Worm (Caenorhabditis elegans) whole organism, L2 larva: ENCODE results near the gene F56D5.9.
A peak's percentile ranks its signal among the peaks of the same experiment; 100 is the strongest.

Experiments
- C34F6.9 ChIP-seq: fragments of 150-350 bp; optimal IDR thresholded peaks from 2 replicates; lab custom pipeline; 2014; ENCODE audit warnings: missing biosample characterization, missing genetic modification characterization
- F13H6.1 ChIP-seq: sonication (generic microtip); optimal IDR thresholded peaks from 2 replicates; lab custom pipeline; 2016; ENCODE audit warnings: missing genetic modification characterization, missing compliant biosample characterization
- R02D3.7 ChIP-seq: fragments of 150-350 bp; optimal IDR thresholded peaks from 2 replicates; lab custom pipeline; 2014; ENCODE audit warnings: missing biosample characterization, missing genetic modification characterization
- ZK546.5 ChIP-seq: sonication (generic microtip); optimal IDR thresholded peaks from 2 replicates; lab custom pipeline; 2017; ENCODE audit warnings: missing biosample characterization, missing genetic modification characterization
- ama-1 ChIP-seq: fragments of 150-350 bp; optimal IDR thresholded peaks from 2 replicates; lab custom pipeline; 2018; ENCODE audit warnings: inconsistent platforms
- ceh-16 ChIP-seq: fragments of 150-350 bp; optimal IDR thresholded peaks from 2 replicates; lab custom pipeline; 2014; ENCODE audit warnings: missing biosample characterization, missing genetic modification characterization
- ceh-82 ChIP-seq: fragments of 150-350 bp; optimal IDR thresholded peaks from 2 replicates; lab custom pipeline; 2014; ENCODE audit warnings: missing biosample characterization, missing genetic modification characterization
- crh-2 ChIP-seq: sonication (generic microtip); optimal IDR thresholded peaks from 2 replicates; lab custom pipeline; 2017; ENCODE audit warnings: missing biosample characterization, missing genetic modification characterization
- dmd-4 ChIP-seq: sonication (generic microtip); optimal IDR thresholded peaks from 2 replicates; lab custom pipeline; 2017; ENCODE audit warnings: missing biosample characterization, missing genetic modification characterization
- egl-27 ChIP-seq: sonication (generic microtip); optimal IDR thresholded peaks from 3 replicates; lab custom pipeline; 2017; ENCODE audit warnings: missing biosample characterization, missing genetic modification reagents, missing genetic modification characterization
- elt-1 ChIP-seq: fragments of 150-350 bp; optimal IDR thresholded peaks from 2 replicates; lab custom pipeline; 2014; ENCODE audit warnings: missing biosample characterization, missing genetic modification characterization
- elt-3 ChIP-seq: sonication (generic microtip); optimal IDR thresholded peaks from 2 replicates; lab custom pipeline; 2017; ENCODE audit warnings: missing biosample characterization, missing genetic modification characterization
- fos-1 ChIP-seq: fragments of 150-350 bp; optimal IDR thresholded peaks from 2 replicates; lab custom pipeline; 2014; ENCODE audit warnings: missing biosample characterization, missing genetic modification characterization
- gmeb-1 ChIP-seq: fragments of 150-350 bp; optimal IDR thresholded peaks from 2 replicates; lab custom pipeline; 2014; ENCODE audit warnings: missing biosample characterization, missing genetic modification characterization
- lin-11 ChIP-seq: fragments of 150-350 bp; sonication (generic microtip); optimal IDR thresholded peaks from 2 replicates; lab custom pipeline; 2014; ENCODE audit warnings: missing biosample characterization, missing genetic modification characterization, inconsistent platforms, mixed read lengths
- lin-13 ChIP-seq: fragments of 150-350 bp; optimal IDR thresholded peaks from 2 replicates; lab custom pipeline; 2014; ENCODE audit warnings: missing biosample characterization, missing genetic modification reagents, missing genetic modification characterization
- lsy-2 ChIP-seq, 2 experiments: fragments of 150-350 bp in 1 of 2; sonication (generic microtip) in 1 of 2; optimal IDR thresholded peaks; 2 replicates each; lab custom pipeline; 2014 to 2017; ENCODE audit warnings: missing biosample characterization in 2 of 2, missing genetic modification characterization in 2 of 2
- mbf-1 ChIP-seq: sonication (generic microtip); optimal IDR thresholded peaks from 2 replicates; lab custom pipeline; 2017; ENCODE audit warnings: missing biosample characterization, missing genetic modification characterization
- mdl-1 ChIP-seq, 2 experiments: fragments of 150-350 bp in 1 of 2; sonication (generic microtip) in 1 of 2; optimal IDR thresholded peaks; 2 replicates each; lab custom pipeline; 2017; ENCODE audit warnings: missing biosample characterization in 2 of 2, missing genetic modification characterization in 2 of 2
- nhr-10 ChIP-seq: sonication (generic microtip); optimal IDR thresholded peaks from 2 replicates; lab custom pipeline; 2017; ENCODE audit warnings: missing biosample characterization, missing genetic modification characterization
- nhr-11 ChIP-seq: fragments of 150-350 bp; optimal IDR thresholded peaks from 2 replicates; lab custom pipeline; 2014; ENCODE audit warnings: missing biosample characterization, missing genetic modification characterization
- nhr-12 ChIP-seq: fragments of 150-350 bp; optimal IDR thresholded peaks from 2 replicates; lab custom pipeline; 2014; ENCODE audit warnings: missing biosample characterization, missing genetic modification characterization
- nhr-21 ChIP-seq: fragments of 150-350 bp; optimal IDR thresholded peaks from 2 replicates; lab custom pipeline; 2014; ENCODE audit warnings: missing biosample characterization, missing genetic modification characterization
- nhr-23 ChIP-seq: fragments of 150-350 bp; optimal IDR thresholded peaks from 2 replicates; lab custom pipeline; 2014; ENCODE audit warnings: missing biosample characterization, missing genetic modification reagents, missing genetic modification characterization
- nhr-25 ChIP-seq: fragments of 150-350 bp; sonication (generic microtip); optimal IDR thresholded peaks from 3 replicates; lab custom pipeline; 2014; ENCODE audit warnings: missing biosample characterization, missing genetic modification characterization
- nhr-6 ChIP-seq: fragments of 150-350 bp; optimal IDR thresholded peaks from 2 replicates; lab custom pipeline; 2014; ENCODE audit warnings: missing biosample characterization, missing genetic modification characterization
- nhr-77 ChIP-seq: fragments of 150-350 bp; optimal IDR thresholded peaks from 2 replicates; lab custom pipeline; 2014; ENCODE audit warnings: missing biosample characterization, missing genetic modification characterization
- peb-1 ChIP-seq: fragments of 150-350 bp; optimal IDR thresholded peaks from 2 replicates; lab custom pipeline; 2014; ENCODE audit warnings: missing biosample characterization, missing genetic modification characterization
- skn-1 ChIP-seq: sonication (generic microtip); optimal IDR thresholded peaks from 2 replicates; lab custom pipeline; 2017; ENCODE audit warnings: missing biosample characterization, missing genetic modification characterization
- sma-3 ChIP-seq: sonication (generic microtip); optimal IDR thresholded peaks from 2 replicates; lab custom pipeline; 2016; ENCODE audit warnings: missing genetic modification reagents, missing genetic modification characterization, missing compliant biosample characterization
- sma-9 ChIP-seq, 2 experiments: fragments of 150-350 bp in 1 of 2; sonication (generic microtip) in 1 of 2; optimal IDR thresholded peaks; 2 replicates each; lab custom pipeline; 2014 to 2016; ENCODE audit warnings: missing genetic modification characterization in 2 of 2, mild to moderate bottlenecking in 1 of 2, missing biosample characterization in 1 of 2, missing compliant biosample characterization in 1 of 2, missing genetic modification reagents in 1 of 2, moderate library complexity in 1 of 2
- snpc-4 ChIP-seq: fragments of 150-350 bp; optimal IDR thresholded peaks from 2 replicates; lab custom pipeline; 2014; ENCODE audit warnings: missing biosample characterization, missing genetic modification characterization
- unc-39 ChIP-seq: fragments of 150-350 bp; optimal IDR thresholded peaks from 2 replicates; lab custom pipeline; 2014; ENCODE audit warnings: missing biosample characterization, missing genetic modification characterization
- unc-55 ChIP-seq: fragments of 150-350 bp; sonication (generic microtip); optimal IDR thresholded peaks from 3 replicates; lab custom pipeline; 2014; ENCODE audit warnings: missing biosample characterization, missing genetic modification reagents, missing genetic modification characterization
- unc-62 ChIP-seq: fragments of 150-350 bp; optimal IDR thresholded peaks from 2 replicates; lab custom pipeline; 2014; ENCODE audit warnings: missing biosample characterization, missing genetic modification reagents, missing genetic modification characterization
- zag-1 ChIP-seq: fragments of 150-350 bp; optimal IDR thresholded peaks from 2 replicates; lab custom pipeline; 2014; ENCODE audit warnings: missing biosample characterization, missing genetic modification characterization
- ztf-1 ChIP-seq: fragments of 200-800 bp; sonication (Bioruptor generic); conservative IDR thresholded peaks from 2 replicates; pipeline ENCODE4 v1.3.6; 2022; ENCODE audit warnings: missing genetic modification characterization, missing compliant biosample characterization

Gene F56D5.9

DNA sequence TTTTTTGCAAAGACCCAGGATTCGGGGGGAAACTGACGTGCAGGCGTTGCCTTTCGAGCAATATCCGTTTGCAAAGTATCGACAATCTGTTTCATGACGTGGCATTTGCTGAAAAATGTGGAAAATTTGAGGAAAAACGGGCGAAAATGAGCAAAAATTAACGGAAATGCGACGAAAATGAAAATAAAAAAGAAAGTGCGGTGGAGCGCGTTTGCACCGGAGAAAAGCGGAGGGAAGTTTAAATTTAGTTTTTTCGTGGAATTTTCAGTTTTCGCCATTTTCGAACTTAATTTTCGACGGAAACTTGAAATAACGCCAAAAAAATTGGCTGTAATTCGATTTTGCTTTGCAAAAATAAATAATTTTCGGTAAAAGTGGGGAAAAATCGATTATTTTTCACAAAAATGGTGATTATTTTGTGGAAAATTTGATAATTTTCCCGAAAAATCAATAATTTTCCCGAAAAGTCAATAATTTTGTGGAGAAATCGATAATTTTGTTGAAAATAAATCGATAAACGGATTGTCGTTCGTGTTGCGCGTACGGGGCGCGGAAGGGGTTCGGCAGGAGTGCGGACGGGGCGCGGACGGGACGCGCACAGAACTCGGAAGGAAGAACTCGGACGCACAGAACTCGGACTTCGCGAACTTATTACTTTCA, 18.4 kb downstream of the F56D5.9 start:
- TF ChIP-seq unc-55 (GFP tag; lab: Kevin White, UChicago), result no peak
- no peak for TF ChIP-seq crh-2
- no peak for TF ChIP-seq elt-3 (tag; lab: Kevin White, UChicago)
- TF ChIP-seq peb-1 (tag; lab: Kevin White, UChicago), result no peak
- TF ChIP-seq nhr-11 (tag; lab: Kevin White, UChicago), result no peak
- no peak for TF ChIP-seq ztf-1 (GFP tag; lab: Robert Waterston, UW)
- no peak for TF ChIP-seq nhr-21 (tag; lab: Kevin White, UChicago)
- TF ChIP-seq F13H6.1 (tag; lab: Kevin White, UChicago), result no peak
- peak; percentile 14 for TF ChIP-seq C34F6.9 (tag; lab: Kevin White, UChicago)
- no peak for TF ChIP-seq ZK546.5
- no peak for TF ChIP-seq nhr-77
- peak; percentile 88 for TF ChIP-seq gmeb-1 (tag; lab: Kevin White, UChicago)
- no peak for TF ChIP-seq unc-62
- no peak for TF ChIP-seq nhr-6 (tag; lab: Kevin White, UChicago)
- TF ChIP-seq snpc-4 (tag; lab: Kevin White, UChicago), result no peak
- no peak for TF ChIP-seq nhr-23 (tag; lab: Kevin White, UChicago)
- no peak for TF ChIP-seq dmd-4 (tag; lab: Kevin White, UChicago)
- TF ChIP-seq nhr-25 (tag; lab: Kevin White, UChicago), result no peak
- no peak for TF ChIP-seq sma-9 (GFP tag; optimal IDR thresholded peaks at IDR 0.05; lab: Kevin White, UChicago)
- TF ChIP-seq sma-9 (tag; optimal IDR thresholded peaks at IDR 0.05; lab: Kevin White, UChicago), result no peak
- TF ChIP-seq lsy-2 (tag; optimal IDR thresholded peaks at IDR 0.05; lab: Kevin White, UChicago), result peak in 1 of 2 experiments; percentile 9

- TF ChIP-seq fos-1 (tag; lab: Kevin White, UChicago), result peak; percentile 73
- TF ChIP-seq gmeb-1 (tag; lab: Kevin White, UChicago), result peak; percentile 9
- TF ChIP-seq ceh-82 (tag; lab: Kevin White, UChicago), result no peak
- peak; percentile 34 for TF ChIP-seq sma-9 (GFP tag; optimal IDR thresholded peaks at IDR 0.05; lab: Kevin White, UChicago)
- TF ChIP-seq sma-9 (tag; optimal IDR thresholded peaks at IDR 0.05; lab: Kevin White, UChicago), result no peak
- no peak for TF ChIP-seq peb-1 (tag; lab: Kevin White, UChicago)
Observed at ce11 chrIV:9401715-9402114, 20.6 kb downstream of the F56D5.9 start, which contains the start of gene F56D5.6. TSS of gene F56D5.6 (plus strand) at chrIV:9401922.

- no peak for TF ChIP-seq zag-1
- TF ChIP-seq peb-1 (tag; lab: Kevin White, UChicago), result no peak
- no peak for TF ChIP-seq R02D3.7 (tag; lab: Kevin White, UChicago)
- TF ChIP-seq ceh-16 (tag; lab: Kevin White, UChicago), result no peak
- TF ChIP-seq nhr-10, result no peak
- TF ChIP-seq ZK546.5, result no peak
- no peak for TF ChIP-seq unc-39 (tag; lab: Kevin White, UChicago)
- TF ChIP-seq lin-11 (tag; lab: Kevin White, UChicago), result no peak
- TF ChIP-seq elt-1 (tag; lab: Kevin White, UChicago), result no peak
- no peak for TF ChIP-seq mbf-1
- no peak for TF ChIP-seq skn-1 (tag; lab: Kevin White, UChicago)
- no peak for TF ChIP-seq mdl-1 (tag; optimal IDR thresholded peaks at IDR 0.05; lab: Kevin White, UChicago)
- no peak for TF ChIP-seq egl-27 (tag; lab: Kevin White, UChicago)
- no peak for TF ChIP-seq lin-13 (GFP tag; lab: Kevin White, UChicago)
- TF ChIP-seq nhr-25 (tag; lab: Kevin White, UChicago), result no peak
Observed at ce11 chrIV:9398512-9398911, 23.8 kb downstream of the F56D5.9 start, which contains the start of gene F56D5.2. TSS of gene F56D5.2 (minus strand) at chrIV:9398612.

DNA sequence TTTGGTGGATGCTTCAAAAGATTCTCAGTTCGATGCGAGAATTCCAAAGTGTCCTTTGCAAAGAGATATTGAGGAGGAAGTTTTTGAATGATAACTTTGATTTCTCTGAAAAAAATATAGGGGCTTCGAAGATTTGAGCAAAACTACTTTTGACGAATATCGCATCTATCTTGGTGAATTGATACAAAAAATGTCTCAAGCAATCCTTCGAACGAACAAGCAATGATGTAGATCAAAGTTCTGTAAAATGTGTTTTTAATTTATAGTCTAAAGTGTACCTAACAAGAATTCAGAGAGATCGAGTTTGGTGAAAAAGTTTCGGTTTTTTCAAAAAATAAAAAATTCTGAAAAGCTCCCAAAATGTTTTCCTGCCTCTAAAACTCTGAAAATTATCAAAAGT, 25.0 kb downstream of the F56D5.9 start, which contains the start of gene F56D5.3:
Gene F56D5.3 (plus strand): TSS at position 301 of the 400 bp plus-strand sequence.
- TF ChIP-seq lin-13 (GFP tag; lab: Kevin White, UChicago), result no peak
- no peak for TF ChIP-seq ama-1 (lab: Kevin White, UChicago)
- TF ChIP-seq nhr-12 (tag; lab: Kevin White, UChicago), result no peak
- TF ChIP-seq sma-3, result no peak
